Worm (Caenorhabditis elegans) whole organism, L1 larva: ENCODE data around the gene eif-3.L.

Experiments used
- ceh-90 ChIP-seq: sonication (generic microtip); optimal IDR thresholded peaks from 2 replicates; lab custom pipeline; 2016; ENCODE audit warnings: missing genetic modification characterization, missing compliant biosample characterization
- efl-1 ChIP-seq, 4 experiments: fragments of 150-350 bp; optimal IDR thresholded peaks in 3 of 4; peaks in 1 of 4; 1 replicate in 1 of 4; 2 replicates in 3 of 4; lab custom pipeline; 2014; ENCODE audit warnings: missing biosample characterization in 2 of 4, missing genetic modification characterization in 2 of 4, missing genetic modification reagents in 2 of 4
- egl-13 ChIP-seq: sonication (generic microtip); optimal IDR thresholded peaks from 2 replicates; lab custom pipeline; 2016; ENCODE audit warnings: missing genotype, missing genetic modification reagents, missing genetic modification characterization, missing compliant biosample characterization
- fkh-10 ChIP-seq: sonication (generic microtip); optimal IDR thresholded peaks from 2 replicates; lab custom pipeline; 2017; ENCODE audit warnings: missing biosample characterization, missing genetic modification reagents, missing genetic modification characterization
- fos-1 ChIP-seq: fragments of 150-350 bp; optimal IDR thresholded peaks from 2 replicates; lab custom pipeline; 2014; ENCODE audit warnings: missing biosample characterization, missing genetic modification characterization
- nhr-12 ChIP-seq: sonication (generic microtip); optimal IDR thresholded peaks from 2 replicates; lab custom pipeline; 2017; ENCODE audit warnings: missing biosample characterization, missing genetic modification characterization
- nhr-19 ChIP-seq: fragments of 200-800 bp; sonication (Bioruptor generic); conservative IDR thresholded peaks from 2 replicates; pipeline ENCODE4 v1.3.6; 2022; ENCODE audit warnings: missing genetic modification characterization, missing compliant biosample characterization
- nhr-237 ChIP-seq: fragments of 150-350 bp; optimal IDR thresholded peaks from 2 replicates; lab custom pipeline; 2014; ENCODE audit warnings: missing biosample characterization, missing genetic modification characterization
- nhr-47 ChIP-seq: sonication (generic microtip); optimal IDR thresholded peaks from 2 replicates; lab custom pipeline; 2016; ENCODE audit warnings: mild to moderate bottlenecking, missing genetic modification characterization, moderate library complexity, missing compliant biosample characterization
- rnt-1 ChIP-seq: sonication (generic microtip); optimal IDR thresholded peaks from 2 replicates; lab custom pipeline; 2016; ENCODE audit warnings: mild to moderate bottlenecking, missing genetic modification characterization, moderate library complexity, missing compliant biosample characterization

DNA sequence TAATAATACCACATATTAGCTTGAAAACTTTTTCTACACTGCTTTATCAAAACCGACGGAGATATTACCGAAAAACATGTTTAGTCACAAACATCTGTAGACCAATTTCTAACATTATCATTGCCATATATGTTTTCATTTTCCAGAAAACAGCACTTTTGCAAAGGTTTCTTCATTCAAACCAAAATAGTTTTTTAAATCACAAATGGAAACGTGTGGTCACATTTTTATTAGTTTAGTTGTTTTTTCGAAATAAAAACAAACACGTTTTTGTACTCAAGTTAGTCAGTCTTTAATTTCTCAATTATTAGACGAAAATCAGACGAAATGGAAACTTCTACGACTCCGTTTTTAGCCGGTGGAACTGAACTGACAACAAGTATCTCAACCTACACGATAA, 15.8 kb upstream of the eif-3.L start, which contains the start of gene F59E12.3:
- TF ChIP-seq efl-1 (optimal IDR thresholded peaks at IDR 0.05; lab: Kevin White, UChicago), result no peak
- no peak for TF ChIP-seq efl-1 (GFP tag; optimal IDR thresholded peaks at IDR 0.05 in 1 of 2; lab: Kevin White, UChicago)
- TF ChIP-seq rnt-1 (tag; lab: Kevin White, UChicago), result no peak
- TF ChIP-seq nhr-237 (tag; lab: Kevin White, UChicago), result no peak
- no peak for TF ChIP-seq fkh-10
- TF ChIP-seq nhr-19, result no peak
- TF ChIP-seq fos-1 (tag; lab: Kevin White, UChicago), result no peak
- no peak for TF ChIP-seq ceh-90 (tag; lab: Kevin White, UChicago)
- TF ChIP-seq nhr-47 (tag; lab: Kevin White, UChicago), result no peak
- TF ChIP-seq nhr-12, result no peak
- TF ChIP-seq egl-13 (tag; lab: Kevin White, UChicago), result no peak
